Fruit fly (Drosophila melanogaster) whole organism, prepupa: Measurements from ENCODE around the gene Xrcc2.

ENCODE experiments used
- Blimp-1 ChIP-seq: fragments of 200-800 bp; sonication (Bioruptor generic); optimal IDR thresholded peaks from 3 replicates; lab custom pipeline; 2017; ENCODE audit warnings: missing biosample characterization, missing genetic modification characterization, mild to moderate bottlenecking, moderate library complexity, missing genetic modification reagents
- CG10631 ChIP-seq: fragments of 200-800 bp; sonication (Bioruptor generic); optimal IDR thresholded peaks from 2 replicates; lab custom pipeline; 2016; ENCODE audit warnings: missing biosample characterization, missing genetic modification characterization
- CG10669 ChIP-seq: fragments of 200-800 bp; sonication (Bioruptor generic); optimal IDR thresholded peaks from 3 replicates; lab custom pipeline; 2018; ENCODE audit warnings: missing biosample characterization, mild to moderate bottlenecking, missing genetic modification characterization, moderate library complexity
- CG11294 ChIP-seq: fragments of 200-800 bp; sonication (Bioruptor generic); IDR thresholded peaks from 2 replicates; pipeline ENCODE4 v1.3.6; 2022; ENCODE audit warnings: missing biosample characterization, missing genetic modification characterization
- CG11762 ChIP-seq: fragments of 200-800 bp; sonication (Bioruptor generic); optimal IDR thresholded peaks from 3 replicates; lab custom pipeline; 2016; ENCODE audit warnings: missing biosample characterization, missing genetic modification characterization; ENCODE audit not compliant: insufficient read depth
- CG11902 ChIP-seq: fragments of 200-800 bp; sonication (Bioruptor generic); optimal IDR thresholded peaks from 3 replicates; lab custom pipeline; 2016; ENCODE audit warnings: missing biosample characterization, missing genetic modification characterization
- CG15336 ChIP-seq: fragments of 200-800 bp; sonication (Bioruptor generic); IDR thresholded peaks from 2 replicates; pipeline ENCODE4 v1.3.6; 2022; ENCODE audit warnings: missing biosample characterization, missing genetic modification characterization
- CG1621 ChIP-seq: fragments of 200-800 bp; sonication (Bioruptor generic); optimal IDR thresholded peaks from 3 replicates; lab custom pipeline; 2018; ENCODE audit warnings: missing biosample characterization, mild to moderate bottlenecking, missing genetic modification characterization
- CG16779 ChIP-seq: fragments of 200-800 bp; sonication (Bioruptor generic); optimal IDR thresholded peaks from 3 replicates; lab custom pipeline; 2017; ENCODE audit warnings: missing biosample characterization, mild to moderate bottlenecking, missing genetic modification characterization
- CG3032 ChIP-seq: fragments of 200-800 bp; optimal IDR thresholded peaks from 2 replicates; lab custom pipeline; 2019; ENCODE audit warnings: missing biosample characterization, mild to moderate bottlenecking, missing genetic modification characterization, moderate library complexity
- CG31627 ChIP-seq: fragments of 200-800 bp; sonication (Bioruptor generic); optimal IDR thresholded peaks from 3 replicates; lab custom pipeline; 2016; ENCODE audit warnings: missing biosample characterization, missing genetic modification characterization
- CG32006 ChIP-seq: fragments of 200-800 bp; sonication (Bioruptor generic); optimal IDR thresholded peaks from 3 replicates; lab custom pipeline; 2017; ENCODE audit warnings: missing biosample characterization, mild to moderate bottlenecking, missing genetic modification characterization
- CG3919 ChIP-seq: fragments of 200-800 bp; sonication (Bioruptor generic); optimal IDR thresholded peaks from 3 replicates; lab custom pipeline; 2016; ENCODE audit warnings: missing biosample characterization, missing genetic modification characterization
- CG6163 ChIP-seq: fragments of 200-800 bp; sonication (Bioruptor generic); IDR thresholded peaks from 3 replicates; pipeline ENCODE4 v1.3.6; 2022; ENCODE audit warnings: missing biosample characterization, missing genetic modification characterization
- CG6276 ChIP-seq: fragments of 200-800 bp; sonication (Bioruptor generic); optimal IDR thresholded peaks from 2 replicates; lab custom pipeline; 2017; ENCODE audit warnings: missing biosample characterization, mild to moderate bottlenecking, missing genetic modification characterization
- CG6792 ChIP-seq: fragments of 200-800 bp; sonication (Bioruptor generic); optimal IDR thresholded peaks from 3 replicates; lab custom pipeline; 2016; ENCODE audit warnings: missing biosample characterization, missing genetic modification characterization
- CG6854 ChIP-seq: fragments of 200-800 bp; sonication (Bioruptor generic); optimal IDR thresholded peaks from 2 replicates; lab custom pipeline; 2017; ENCODE audit warnings: missing biosample characterization, mild to moderate bottlenecking, missing genetic modification characterization
- CG7368 ChIP-seq: fragments of 200-800 bp; sonication (Bioruptor generic); optimal IDR thresholded peaks from 3 replicates; lab custom pipeline; 2016; ENCODE audit warnings: missing biosample characterization, missing genetic modification characterization
- CG8319 ChIP-seq: fragments of 200-800 bp; sonication (Bioruptor generic); optimal IDR thresholded peaks from 3 replicates; lab custom pipeline; 2016; ENCODE audit warnings: missing biosample characterization, missing genetic modification characterization
- CG8632 ChIP-seq: fragments of 200-800 bp; sonication (Bioruptor generic); optimal IDR thresholded peaks from 3 replicates; lab custom pipeline; 2016; ENCODE audit warnings: missing biosample characterization, missing genetic modification characterization
- Eip75B ChIP-seq: fragments of 200-800 bp; sonication (Bioruptor generic); optimal IDR thresholded peaks from 3 replicates; lab custom pipeline; 2016; ENCODE audit warnings: missing biosample characterization, missing genetic modification characterization
- Eip78C ChIP-seq: fragments of 200-800 bp; sonication (Bioruptor generic); peaks from one replicate; lab custom pipeline; 2016; ENCODE audit warnings: missing biosample characterization, missing genetic modification characterization
- Eip93F ChIP-seq: fragments of 200-800 bp; sonication (Bioruptor generic); optimal IDR thresholded peaks from 2 replicates; lab custom pipeline; 2016; ENCODE audit warnings: missing biosample characterization, mild to moderate bottlenecking, missing genetic modification characterization
- Ets21C ChIP-seq: fragments of 200-800 bp; sonication (Bioruptor generic); optimal IDR thresholded peaks from 3 replicates; lab custom pipeline; 2016; ENCODE audit warnings: missing biosample characterization, missing genetic modification characterization
- Ets96B ChIP-seq: fragments of 200-800 bp; optimal IDR thresholded peaks from 2 replicates; lab custom pipeline; 2019; ENCODE audit warnings: missing biosample characterization, mild to moderate bottlenecking, missing genetic modification characterization, moderate library complexity
- Gug ChIP-seq: fragments of 200-800 bp; sonication (Bioruptor generic); IDR thresholded peaks from 2 replicates; pipeline ENCODE4 v1.3.6; 2022; ENCODE audit warnings: missing biosample characterization, missing genetic modification characterization
- Hr39 ChIP-seq: fragments of 200-800 bp; sonication (Bioruptor generic); optimal IDR thresholded peaks from 2 replicates; lab custom pipeline; 2016; ENCODE audit warnings: missing biosample characterization, missing genetic modification characterization
- Hr4 ChIP-seq: fragments of 200-800 bp; sonication (Bioruptor generic); optimal IDR thresholded peaks from 3 replicates; lab custom pipeline; 2016; ENCODE audit warnings: missing biosample characterization, missing genetic modification characterization
- Lpt ChIP-seq: fragments of 200-800 bp; sonication (Bioruptor generic); optimal IDR thresholded peaks from 3 replicates; lab custom pipeline; 2016; ENCODE audit warnings: missing biosample characterization, missing genetic modification characterization
- OdsH ChIP-seq: fragments of 200-800 bp; sonication (Bioruptor generic); optimal IDR thresholded peaks from 3 replicates; lab custom pipeline; 2016; ENCODE audit warnings: missing biosample characterization, missing genetic modification characterization
- Sox102F ChIP-seq: fragments of 200-800 bp; sonication (Bioruptor generic); optimal IDR thresholded peaks from 2 replicates; lab custom pipeline; 2016; ENCODE audit warnings: missing biosample characterization, mild to moderate bottlenecking, missing genetic modification characterization
- Sox15 ChIP-seq: fragments of 200-800 bp; sonication (Bioruptor generic); optimal IDR thresholded peaks from 3 replicates; lab custom pipeline; 2016; ENCODE audit warnings: missing biosample characterization, missing genetic modification characterization
- cyc ChIP-seq: fragments of 200-800 bp; sonication (Bioruptor generic); optimal IDR thresholded peaks from 3 replicates; lab custom pipeline; 2016; ENCODE audit warnings: missing biosample characterization, missing genetic modification characterization
- dac ChIP-seq: fragments of 200-800 bp; sonication (Bioruptor generic); optimal IDR thresholded peaks from 2 replicates; lab custom pipeline; 2017; ENCODE audit warnings: missing biosample characterization, mild to moderate bottlenecking, missing genetic modification characterization
- eg ChIP-seq: fragments of 200-800 bp; sonication (Bioruptor generic); IDR thresholded peaks from 3 replicates; pipeline ENCODE4 v1.3.6; 2022; ENCODE audit warnings: missing biosample characterization, missing genetic modification characterization
- esn ChIP-seq: fragments of 200-800 bp; sonication (Bioruptor generic); optimal IDR thresholded peaks from 2 replicates; lab custom pipeline; 2016; ENCODE audit warnings: missing biosample characterization, mild to moderate bottlenecking, missing genetic modification characterization, moderate library complexity
- fd59A ChIP-seq: fragments of 200-800 bp; sonication (Bioruptor generic); optimal IDR thresholded peaks from 2 replicates; lab custom pipeline; 2017; ENCODE audit warnings: missing biosample characterization, mild to moderate bottlenecking, missing genetic modification characterization, missing genetic modification reagents
- fd85E ChIP-seq: fragments of 200-800 bp; sonication (Bioruptor generic); optimal IDR thresholded peaks from 3 replicates; lab custom pipeline; 2016; ENCODE audit warnings: missing biosample characterization, missing genetic modification characterization
- fkh ChIP-seq: fragments of 200-800 bp; sonication (Bioruptor generic); optimal IDR thresholded peaks from 3 replicates; lab custom pipeline; 2017; ENCODE audit warnings: missing biosample characterization, mild to moderate bottlenecking, missing genetic modification characterization, moderate library complexity
- lz ChIP-seq: fragments of 200-800 bp; sonication (Bioruptor generic); optimal IDR thresholded peaks from 3 replicates; lab custom pipeline; 2016; ENCODE audit warnings: missing biosample characterization, missing genetic modification characterization
- net ChIP-seq: fragments of 200-800 bp; sonication (Bioruptor generic); optimal IDR thresholded peaks from 3 replicates; lab custom pipeline; 2016; ENCODE audit warnings: missing biosample characterization, missing genetic modification characterization
- pdm3 ChIP-seq: fragments of 200-800 bp; sonication (Bioruptor generic); optimal IDR thresholded peaks from 3 replicates; lab custom pipeline; 2016; ENCODE audit warnings: missing biosample characterization, missing genetic modification characterization
- salr ChIP-seq, 2 experiments: fragments of 200-800 bp; sonication (Bioruptor generic); optimal IDR thresholded peaks; 3 replicates each; lab custom pipeline; 2016 to 2018; ENCODE audit warnings: missing biosample characterization in 2 of 2, missing genetic modification characterization in 2 of 2, mild to moderate bottlenecking in 1 of 2
- spab ChIP-seq: fragments of 200-800 bp; sonication (Bioruptor generic); optimal IDR thresholded peaks from 2 replicates; lab custom pipeline; 2017; ENCODE audit warnings: missing biosample characterization, mild to moderate bottlenecking, missing genetic modification characterization, missing genetic modification reagents
- ss ChIP-seq, 2 experiments: fragments of 200-800 bp; sonication (Bioruptor generic); optimal IDR thresholded peaks; 2 replicates in 1 of 2; 3 replicates in 1 of 2; lab custom pipeline; 2017 to 2018; ENCODE audit warnings: mild to moderate bottlenecking in 2 of 2, missing biosample characterization in 2 of 2, missing genetic modification characterization in 2 of 2, moderate library complexity in 1 of 2
- svp ChIP-seq: fragments of 200-800 bp; sonication (Bioruptor generic); peaks from one replicate; lab custom pipeline; 2016; ENCODE audit warnings: missing biosample characterization, missing genetic modification characterization
- topi ChIP-seq: fragments of 200-800 bp; sonication (Bioruptor generic); optimal IDR thresholded peaks from 3 replicates; lab custom pipeline; 2016; ENCODE audit warnings: missing biosample characterization, missing genetic modification characterization
- vri ChIP-seq: fragments of 200-800 bp; sonication (Bioruptor generic); optimal IDR thresholded peaks from 3 replicates; lab custom pipeline; 2016; ENCODE audit warnings: missing biosample characterization, mild to moderate bottlenecking, missing genetic modification characterization

The Xrcc2 gene

DNA sequence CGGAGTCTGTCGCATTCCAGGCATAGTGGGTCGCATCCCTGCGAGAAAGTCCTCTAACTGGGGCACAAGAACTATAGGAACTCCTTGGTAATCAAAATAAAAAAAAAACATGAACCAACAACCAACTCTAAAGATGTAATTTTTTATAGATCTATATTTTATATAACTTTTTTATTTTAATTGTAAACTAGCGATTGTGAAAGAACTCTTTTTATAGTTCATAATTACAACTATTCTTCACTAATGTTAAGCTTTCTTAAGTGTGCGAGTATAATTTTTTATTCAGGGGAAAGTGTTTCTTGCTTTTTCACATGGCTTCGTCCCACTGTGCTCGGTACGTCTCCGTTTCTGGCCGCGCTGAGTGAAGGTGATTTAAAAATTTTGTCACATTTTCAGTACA, 40.3 kb downstream of the Xrcc2 start (continued):
- TF ChIP-seq ss (GFP tag; optimal IDR thresholded peaks at IDR 0.05; lab: Kevin White, UChicago): peak; percentile 29 to 64
- peak; percentile 45; the same call in 1 of the 2 replicates for TF ChIP-seq CG15336 (GFP tag; lab: Robert Waterston, UW)
- no peak for TF ChIP-seq Eip93F (GFP tag; lab: Kevin White, UChicago)
- no peak for TF ChIP-seq CG1621 (tag; lab: Kevin White, UChicago)
- TF ChIP-seq CG10631 (GFP tag; lab: Kevin White, UChicago): peak; percentile 65
- TF ChIP-seq Ets96B: peak; percentile 4
- no peak for TF ChIP-seq CG16779 (tag; lab: Kevin White, UChicago)
- no peak for TF ChIP-seq fkh
- peak; percentile 12 for TF ChIP-seq Hr4 (GFP tag; lab: Kevin White, UChicago)
- TF ChIP-seq cyc: peak; percentile 4
- TF ChIP-seq salr (GFP tag; optimal IDR thresholded peaks at IDR 0.05; lab: Kevin White, UChicago): peak in 1 of 2 experiments; percentile 45
- peak; percentile 17 for TF ChIP-seq CG6276 (GFP tag; lab: Kevin White, UChicago)
- peak; percentile 75 for TF ChIP-seq svp (GFP tag; lab: Kevin White, UChicago)
- peak; percentile 54 for TF ChIP-seq OdsH (GFP tag; lab: Kevin White, UChicago)
- TF ChIP-seq Ets21C (GFP tag; lab: Kevin White, UChicago): no peak
- TF ChIP-seq CG6163: peak; percentile 33; the same call in 1 of the 3 replicates
- peak; percentile 62 for TF ChIP-seq topi (GFP tag; lab: Kevin White, UChicago)
- TF ChIP-seq Sox15 (GFP tag; lab: Kevin White, UChicago): peak; percentile 44
- TF ChIP-seq eg (GFP tag; lab: Robert Waterston, UW): no peak
- peak; percentile 13 for TF ChIP-seq CG11762 (GFP tag; lab: Kevin White, UChicago)
- TF ChIP-seq Eip78C (GFP tag; lab: Kevin White, UChicago): peak; percentile 90
- peak; percentile 27 for TF ChIP-seq lz (GFP tag; lab: Kevin White, UChicago)
- peak; percentile 66 for TF ChIP-seq CG3919 (GFP tag; lab: Kevin White, UChicago)
- TF ChIP-seq CG11902 (GFP tag; lab: Kevin White, UChicago): peak; percentile 29

DNA sequence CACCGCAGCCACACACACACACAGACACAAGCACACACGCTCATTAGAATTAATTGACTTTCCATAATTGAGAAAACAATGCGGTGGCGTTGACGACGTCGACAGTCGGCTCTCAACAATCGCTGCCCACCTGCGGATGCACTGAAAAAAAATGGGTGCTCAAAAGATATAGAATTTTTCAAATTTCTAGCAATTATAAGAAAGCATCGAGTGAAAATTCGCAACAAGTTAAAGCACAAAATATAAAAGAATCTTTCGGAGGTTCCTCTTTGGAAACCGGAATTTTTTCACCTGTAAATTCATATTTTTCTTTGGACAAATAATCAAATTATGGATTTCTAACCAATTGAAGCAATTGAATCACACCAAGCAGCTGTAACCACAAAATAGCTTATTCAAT, 42.0 kb downstream of the Xrcc2 start:
- no peak for TF ChIP-seq Blimp-1 (GFP tag; lab: Kevin White, UChicago)
- TF ChIP-seq fd59A: no peak
- peak; percentile 37 for TF ChIP-seq Eip75B (GFP tag; lab: Kevin White, UChicago)
- peak in 1 of 2 experiments; percentile 46 for TF ChIP-seq salr (GFP tag; optimal IDR thresholded peaks at IDR 0.05; lab: Kevin White, UChicago)
- TF ChIP-seq fd85E (GFP tag; lab: Kevin White, UChicago): no peak
- TF ChIP-seq CG11902 (GFP tag; lab: Kevin White, UChicago): no peak
- TF ChIP-seq topi (GFP tag; lab: Kevin White, UChicago): peak; percentile 38
- peak; percentile 19 for TF ChIP-seq esn (GFP tag; lab: Kevin White, UChicago)
- TF ChIP-seq ss (GFP tag; optimal IDR thresholded peaks at IDR 0.05; lab: Kevin White, UChicago): no peak
- peak; percentile 50 for TF ChIP-seq Lpt (GFP tag; lab: Kevin White, UChicago)
- TF ChIP-seq CG6276 (GFP tag; lab: Kevin White, UChicago): peak; percentile 59
- TF ChIP-seq CG7368 (GFP tag; lab: Kevin White, UChicago): peak; percentile 9
- TF ChIP-seq CG32006 (GFP tag; lab: Kevin White, UChicago): peak; percentile 67
- no peak for TF ChIP-seq CG6854 (GFP tag; lab: Kevin White, UChicago)
- TF ChIP-seq CG8632: peak; percentile 3
- TF ChIP-seq eg (GFP tag; lab: Robert Waterston, UW): peak; percentile 82
- no peak for TF ChIP-seq CG8319
- peak; percentile 48 for TF ChIP-seq svp (GFP tag; lab: Kevin White, UChicago)
- peak; percentile 30 for TF ChIP-seq dac
- TF ChIP-seq pdm3 (GFP tag; lab: Kevin White, UChicago): peak; percentile 47
- TF ChIP-seq Hr39 (GFP tag; lab: Kevin White, UChicago): peak; percentile 37
- TF ChIP-seq Eip93F (GFP tag; lab: Kevin White, UChicago): no peak
- TF ChIP-seq Sox15 (GFP tag; lab: Kevin White, UChicago): no peak
- no peak for TF ChIP-seq CG3032 (tag; lab: Kevin White, UChicago)
- TF ChIP-seq Sox102F: no peak
- TF ChIP-seq Gug (GFP tag; lab: Robert Waterston, UW): peak; percentile 53
- TF ChIP-seq CG3919 (GFP tag; lab: Kevin White, UChicago): peak; percentile 48
- TF ChIP-seq CG31627 (GFP tag; lab: Kevin White, UChicago): peak; percentile 23
- TF ChIP-seq CG11294 (GFP tag; lab: Robert Waterston, UW): peak; percentile 47
- peak; percentile 29 for TF ChIP-seq cyc
- TF ChIP-seq net (GFP tag; lab: Kevin White, UChicago): peak; percentile 43
- TF ChIP-seq CG1621 (tag; lab: Kevin White, UChicago): no peak
- TF ChIP-seq CG15336 (GFP tag; lab: Robert Waterston, UW): peak; percentile 69
- TF ChIP-seq CG16779 (tag; lab: Kevin White, UChicago): no peak
- peak; percentile 10 for TF ChIP-seq CG10669
- no peak for TF ChIP-seq fkh
- no peak for TF ChIP-seq spab (GFP tag; lab: Kevin White, UChicago)
- TF ChIP-seq vri: no peak
- peak; percentile 3 for TF ChIP-seq CG6792 (GFP tag; lab: Kevin White, UChicago)
